Fruit fly (Drosophila melanogaster): Measurements from ENCODE around the gene 4E-T.

The 4E-T gene

dm6 chr4:958093-958649, at the start of gene 4E-T:
4E-T (minus strand) TSS chr4:958392.
- no peak for TF ChIP-seq disco-r (GFP tag; optimal IDR thresholded peaks at IDR 0.05)
- peak; percentile 98 for TF ChIP-seq CG1024 (GFP tag; IDR thresholded peaks at IDR 0.05)
- TF ChIP-seq MESR4 (GFP tag; optimal IDR thresholded peaks at IDR 0.05) = peak; percentile 76
- no peak for TF ChIP-seq CG9876 (GFP tag; optimal IDR thresholded peaks at IDR 0.05)
- peak; percentile 5 for TF ChIP-seq D19A (tag; optimal IDR thresholded peaks at IDR 0.05)
- TF ChIP-seq TFAM (GFP tag; optimal IDR thresholded peaks at IDR 0.05) = no peak
- no peak for TF ChIP-seq fru (optimal IDR thresholded peaks at IDR 0.05)
- no peak for TF ChIP-seq cad (GFP tag; optimal IDR thresholded peaks at IDR 0.05)
- no peak for TF ChIP-seq HmgZ (tag; optimal IDR thresholded peaks at IDR 0.05)
- TF ChIP-seq CG15514 (GFP tag; optimal IDR thresholded peaks at IDR 0.05) = no peak
- TF ChIP-seq Ets65A (GFP tag) = peak; percentile 6
- no peak for TF ChIP-seq CG18764 (GFP tag; optimal IDR thresholded peaks at IDR 0.05)
- TF ChIP-seq Ravus (GFP tag; IDR thresholded peaks at IDR 0.05) = no peak
- no peak for TF ChIP-seq CG3065 (GFP tag; optimal IDR thresholded peaks at IDR 0.05)
- no peak for TF ChIP-seq pan (optimal IDR thresholded peaks at IDR 0.05)
- no peak for TF ChIP-seq pan (GFP tag; optimal IDR thresholded peaks at IDR 0.05 in 1 of 2, IDR thresholded peaks at IDR 0.05 in 1 of 2)
- peak; percentile 35 for TF ChIP-seq CG4617 (GFP tag; optimal IDR thresholded peaks at IDR 0.05; ENCODE audit: borderline replicate concordance)
- no peak for TF ChIP-seq CG9797 (GFP tag; optimal IDR thresholded peaks at IDR 0.05)
- TF ChIP-seq MBD-R2 (GFP tag; IDR thresholded peaks at IDR 0.05) = peak; percentile 11; the same call in 1 of the 2 replicates
- no peak for TF ChIP-seq pros (GFP tag; optimal IDR thresholded peaks at IDR 0.05)
- peak; percentile 21 for TF ChIP-seq BEAF-32 (GFP tag; optimal IDR thresholded peaks at IDR 0.05)
- no peak for TF ChIP-seq CG8765 (GFP tag; IDR thresholded peaks at IDR 0.05)
- TF ChIP-seq pfk (GFP tag; optimal IDR thresholded peaks at IDR 0.05) = peak; percentile 96
- TF ChIP-seq CG3995 (GFP tag; optimal IDR thresholded peaks at IDR 0.05) = peak; percentile 37
- TF ChIP-seq psq (GFP tag; optimal IDR thresholded peaks at IDR 0.05) = no peak
- no peak for TF ChIP-seq sisA (GFP tag; IDR thresholded peaks at IDR 0.05)
- TF ChIP-seq CG10462 (GFP tag; optimal IDR thresholded peaks at IDR 0.05) = no peak
- TF ChIP-seq ato (GFP tag; IDR thresholded peaks at IDR 0.05; ENCODE audit: partially characterized antibody) = no peak
- no peak for TF ChIP-seq gsb-n (tag; optimal IDR thresholded peaks at IDR 0.05)
- no peak for TF ChIP-seq dimm (GFP tag; IDR thresholded peaks at IDR 0.05)
- peak; percentile 92 for TF ChIP-seq CG7357 (GFP tag; IDR thresholded peaks at IDR 0.05)
- TF ChIP-seq Stat92E (GFP tag; optimal IDR thresholded peaks at IDR 0.05) = no peak
- TF ChIP-seq row (GFP tag; IDR thresholded peaks at IDR 0.05) = peak; percentile 88
- TF ChIP-seq CG7963 (GFP tag; IDR thresholded peaks at IDR 0.05; ENCODE audit: partially characterized antibody) = no peak
- no peak for TF ChIP-seq CG1602 (GFP tag; optimal IDR thresholded peaks at IDR 0.05)
- no peak for TF ChIP-seq gro (GFP tag; optimal IDR thresholded peaks at IDR 0.05)
- no peak for TF ChIP-seq CG17829 (tag; optimal IDR thresholded peaks at IDR 0.05)
- no peak for TF ChIP-seq CG4360 (GFP tag; IDR thresholded peaks at IDR 0.05)
- TF ChIP-seq slbo (GFP tag; IDR thresholded peaks at IDR 0.05) = no peak
- peak; percentile 99 for TF ChIP-seq CG1603 (tag; optimal IDR thresholded peaks at IDR 0.05)
- TF ChIP-seq CG15073 (GFP tag; optimal IDR thresholded peaks at IDR 0.05) = no peak
- peak; percentile 30 for TF ChIP-seq Elba2 (GFP tag; optimal IDR thresholded peaks at IDR 0.05)
- no peak for TF ChIP-seq bsh (GFP tag; optimal IDR thresholded peaks at IDR 0.05)
- no peak for TF ChIP-seq lola (GFP tag; optimal IDR thresholded peaks at IDR 0.05)
- TF ChIP-seq Trl (optimal IDR thresholded peaks at IDR 0.05) = no peak
- no peak for TF ChIP-seq Trl (GFP tag; optimal IDR thresholded peaks at IDR 0.05)
- no peak for TF ChIP-seq CG17912 (GFP tag; optimal IDR thresholded peaks at IDR 0.05)
- no peak for TF ChIP-seq scrt (GFP tag; optimal IDR thresholded peaks at IDR 0.05)
- no peak for TF ChIP-seq CG17568 (GFP tag; optimal IDR thresholded peaks at IDR 0.05)
- no peak for TF ChIP-seq CG4730 (GFP tag; IDR thresholded peaks at IDR 0.05)
- no peak for TF ChIP-seq CG2889 (GFP tag; IDR thresholded peaks at IDR 0.05)
- no peak for TF ChIP-seq CG8281 (tag; optimal IDR thresholded peaks at IDR 0.05)
